Fruit fly (Drosophila melanogaster) whole organism, embryonic: ENCODE measurements around the gene CG13369.

Experiments
- Awh ChIP-seq: fragments of 200-800 bp; sonication (Bioruptor generic); IDR thresholded peaks from 2 replicates; pipeline ENCODE4, ENCODE4 v1.3.6; 2022; ENCODE audit warnings: missing biosample characterization, missing genetic modification characterization
- Bdp1 ChIP-seq: fragments of 200-800 bp; sonication (Bioruptor generic); optimal IDR thresholded peaks from 3 replicates; lab custom pipeline; 2016; ENCODE audit warnings: missing biosample characterization, missing genetic modification characterization
- C15 ChIP-seq: fragments of 200-800 bp; sonication (Bioruptor generic); IDR thresholded peaks from 3 replicates; pipeline ENCODE4 v1.3.6; 2022; ENCODE audit warnings: missing biosample characterization, missing genetic modification characterization
- CG10979 ChIP-seq: fragments of 200-800 bp; sonication (Bioruptor generic); optimal IDR thresholded peaks from 2 replicates; lab custom pipeline; 2018; ENCODE audit warnings: missing biosample characterization, mild to moderate bottlenecking, missing genetic modification characterization, moderate library complexity
- CG12155 ChIP-seq: fragments of 200-800 bp; sonication (Bioruptor generic); optimal IDR thresholded peaks from 3 replicates; lab custom pipeline; 2016; ENCODE audit warnings: missing biosample characterization, missing genetic modification characterization
- CG12659 ChIP-seq: fragments of 200-800 bp; sonication (Bioruptor generic); optimal IDR thresholded peaks from 3 replicates; lab custom pipeline; 2017; ENCODE audit warnings: mild to moderate bottlenecking, missing biosample characterization, missing genetic modification reagents, missing genetic modification characterization
- CG13775 ChIP-seq: fragments of 200-800 bp; sonication (Bioruptor generic); optimal IDR thresholded peaks from 3 replicates; lab custom pipeline; 2017; ENCODE audit warnings: missing biosample characterization, mild to moderate bottlenecking, missing genetic modification characterization
- CG15601 ChIP-seq: fragments of 200-800 bp; sonication (Bioruptor generic); optimal IDR thresholded peaks from 3 replicates; lab custom pipeline; 2019; ENCODE audit warnings: missing biosample characterization, mild to moderate bottlenecking, missing genetic modification characterization, moderate library complexity
- CG17385 ChIP-seq: fragments of 200-800 bp; sonication (Bioruptor generic); optimal IDR thresholded peaks from 3 replicates; lab custom pipeline; 2018; ENCODE audit warnings: missing biosample characterization, mild to moderate bottlenecking, missing genetic modification characterization
- CG17802 ChIP-seq: fragments of 200-800 bp; sonication (Bioruptor generic); optimal IDR thresholded peaks from 2 replicates; lab custom pipeline; 2018; ENCODE audit warnings: missing biosample characterization, mild to moderate bottlenecking, missing genetic modification characterization, moderate library complexity
- CG18262 ChIP-seq: fragments of 200-800 bp; optimal IDR thresholded peaks from 3 replicates; lab custom pipeline; 2019; ENCODE audit warnings: missing biosample characterization, mild to moderate bottlenecking, missing genetic modification characterization, moderate library complexity
- CG2129 ChIP-seq: fragments of 200-800 bp; sonication (Bioruptor generic); IDR thresholded peaks from 2 replicates; pipeline ENCODE4 v1.3.6; 2022; ENCODE audit warnings: missing biosample characterization, missing genetic modification characterization; ENCODE audit not compliant: partially characterized antibody
- CG2712 ChIP-seq: fragments of 200-800 bp; optimal IDR thresholded peaks from 3 replicates; lab custom pipeline; 2019; ENCODE audit warnings: missing biosample characterization, mild to moderate bottlenecking, missing genetic modification characterization, moderate library complexity
- CG3838 ChIP-seq: fragments of 200-800 bp; sonication (Bioruptor generic); optimal IDR thresholded peaks from 3 replicates; lab custom pipeline; 2016; ENCODE audit warnings: missing biosample characterization, missing genetic modification characterization
- CG7372 ChIP-seq: fragments of 200-800 bp; sonication (Bioruptor generic); IDR thresholded peaks from 2 replicates; pipeline ENCODE4 v1.3.6; 2022; ENCODE audit warnings: missing biosample characterization, missing genetic modification characterization
- CG8765 ChIP-seq: fragments of 200-800 bp; sonication (Bioruptor generic); IDR thresholded peaks from 2 replicates; pipeline ENCODE4 v1.3.6; 2022; ENCODE audit warnings: missing biosample characterization, missing genetic modification characterization
- CG8924 ChIP-seq: fragments of 200-800 bp; optimal IDR thresholded peaks from 3 replicates; lab custom pipeline; 2019; ENCODE audit warnings: missing biosample characterization, mild to moderate bottlenecking, missing genetic modification characterization, moderate library complexity
- CG9215 ChIP-seq: fragments of 200-800 bp; sonication (Bioruptor generic); IDR thresholded peaks from 2 replicates; pipeline ENCODE4 v1.3.6; 2022; ENCODE audit warnings: missing biosample characterization, missing genetic modification characterization
- CG9876 ChIP-seq: fragments of 200-800 bp; sonication (Bioruptor generic); optimal IDR thresholded peaks from 2 replicates; lab custom pipeline; 2016; ENCODE audit warnings: missing biosample characterization, missing genetic modification characterization
- Chrac-16 ChIP-seq: fragments of 200-800 bp; sonication (Bioruptor generic); optimal IDR thresholded peaks from 3 replicates; lab custom pipeline; 2016; ENCODE audit warnings: missing biosample characterization, missing genetic modification characterization
- Dref ChIP-seq: fragments of 200-800 bp; sonication (Bioruptor generic); IDR thresholded peaks from 2 replicates; pipeline ENCODE4 v1.3.6; 2022; ENCODE audit warnings: missing biosample characterization, missing genetic modification characterization
- Elba2 ChIP-seq: fragments of 200-800 bp; sonication (Bioruptor generic); optimal IDR thresholded peaks from 3 replicates; lab custom pipeline; 2016; ENCODE audit warnings: missing biosample characterization, missing genetic modification characterization
- Fer3 ChIP-seq: fragments of 200-800 bp; sonication (Bioruptor generic); optimal IDR thresholded peaks from 2 replicates; lab custom pipeline; 2018; ENCODE audit warnings: missing biosample characterization, mild to moderate bottlenecking, missing genetic modification characterization, moderate library complexity
- Gsc ChIP-seq: fragments of 200-800 bp; sonication (Bioruptor generic); IDR thresholded peaks from 2 replicates; pipeline ENCODE4 v1.3.6; 2022; ENCODE audit warnings: missing biosample characterization, missing genetic modification characterization
- H15 ChIP-seq: fragments of 200-800 bp; sonication (Bioruptor generic); IDR thresholded peaks from 3 replicates; pipeline ENCODE4 v1.3.6; 2022; ENCODE audit warnings: missing biosample characterization, missing genetic modification characterization
- HLH3B ChIP-seq: fragments of 200-800 bp; sonication (Bioruptor generic); IDR thresholded peaks from 2 replicates; pipeline ENCODE4 v1.3.6; 2022; ENCODE audit warnings: missing biosample characterization, missing genetic modification characterization
- Hey ChIP-seq: fragments of 200-800 bp; sonication (Bioruptor generic); optimal IDR thresholded peaks from 3 replicates; lab custom pipeline; 2018; ENCODE audit warnings: missing biosample characterization, mild to moderate bottlenecking, missing genetic modification characterization
- Hmr ChIP-seq: fragments of 200-800 bp; sonication (Bioruptor generic); optimal IDR thresholded peaks from 3 replicates; lab custom pipeline; 2017; ENCODE audit warnings: mild to moderate bottlenecking, missing biosample characterization, missing genetic modification reagents, missing genetic modification characterization
- Hr51 ChIP-seq, 2 experiments: fragments of 200-800 bp; sonication (Bioruptor generic); optimal IDR thresholded peaks; 2 replicates in 1 of 2; 3 replicates in 1 of 2; lab custom pipeline; 2016 to 2018; ENCODE audit warnings: missing biosample characterization in 2 of 2, missing genetic modification characterization in 2 of 2, mild to moderate bottlenecking in 1 of 2, moderate library complexity in 1 of 2
- Jarid2 ChIP-seq: fragments of 200-800 bp; sonication (Bioruptor generic); optimal IDR thresholded peaks from 3 replicates; lab custom pipeline; 2017; ENCODE audit warnings: mild to moderate bottlenecking, missing biosample characterization, missing genetic modification reagents, missing genetic modification characterization
- Kr ChIP-seq: fragments of 200-800 bp; sonication (Bioruptor generic); optimal IDR thresholded peaks from 2 replicates; lab custom pipeline; 2017; ENCODE audit warnings: missing biosample characterization, mild to moderate bottlenecking, missing genetic modification characterization
- Lhr ChIP-seq: fragments of 200-800 bp; sonication (Bioruptor generic); optimal IDR thresholded peaks from 3 replicates; lab custom pipeline; 2017; ENCODE audit warnings: mild to moderate bottlenecking, missing biosample characterization, missing genetic modification reagents, missing genetic modification characterization
- Nf-YA ChIP-seq: fragments of 200-800 bp; sonication (Bioruptor generic); IDR thresholded peaks from 2 replicates; pipeline ENCODE4 v1.3.6; 2022; ENCODE audit warnings: missing biosample characterization, missing genetic modification characterization
- Oli ChIP-seq: fragments of 200-800 bp; sonication (Bioruptor generic); optimal IDR thresholded peaks from 2 replicates; lab custom pipeline; 2018; ENCODE audit warnings: missing biosample characterization, mild to moderate bottlenecking, missing genetic modification characterization, moderate library complexity
- Poxn ChIP-seq: fragments of 200-800 bp; sonication (Bioruptor generic); IDR thresholded peaks from 2 replicates; pipeline ENCODE4 v1.3.6; 2022; ENCODE audit warnings: missing biosample characterization, missing genetic modification characterization
- Tbp ChIP-seq: fragments of >200 bp; optimal IDR thresholded peaks from 2 replicates; lab custom pipeline; 2018; ENCODE audit warnings: missing biosample characterization, missing genetic modification characterization
- ase ChIP-seq: fragments of 200-800 bp; sonication (Bioruptor generic); IDR thresholded peaks from 3 replicates; pipeline ENCODE4 v1.3.6; 2022; ENCODE audit warnings: missing biosample characterization, missing genetic modification characterization
- bigmax ChIP-seq: fragments of 200-800 bp; sonication (Bioruptor generic); optimal IDR thresholded peaks from 2 replicates; lab custom pipeline; 2018; ENCODE audit warnings: missing biosample characterization, mild to moderate bottlenecking, missing genetic modification characterization
- chm ChIP-seq: fragments of 200-800 bp; sonication (Bioruptor generic); IDR thresholded peaks from 2 replicates; pipeline ENCODE4 v1.3.6; 2022; ENCODE audit warnings: missing biosample characterization, missing genetic modification characterization
- crol ChIP-seq: fragments of 200-800 bp; sonication (Bioruptor generic); IDR thresholded peaks from 2 replicates; pipeline ENCODE4 v1.3.6; 2022; ENCODE audit warnings: missing biosample characterization, missing genetic modification characterization
- ken ChIP-seq: fragments of 200-800 bp; sonication (Bioruptor generic); IDR thresholded peaks from 3 replicates; pipeline ENCODE4 v1.3.6; 2022; ENCODE audit warnings: missing biosample characterization, missing genetic modification characterization
- mam ChIP-seq: fragments of 200-800 bp; sonication (Bioruptor generic); optimal IDR thresholded peaks from 3 replicates; lab custom pipeline; 2016; ENCODE audit warnings: missing biosample characterization, missing genetic modification characterization
- org-1 ChIP-seq: fragments of 200-800 bp; sonication (Bioruptor generic); optimal IDR thresholded peaks from 2 replicates; lab custom pipeline; 2017; ENCODE audit warnings: missing biosample characterization, missing genetic modification characterization
- pita ChIP-seq: fragments of 200-800 bp; sonication (Bioruptor generic); optimal IDR thresholded peaks from 2 replicates; lab custom pipeline; 2017; ENCODE audit warnings: missing biosample characterization, mild to moderate bottlenecking, missing genetic modification characterization
- pzg ChIP-seq: fragments of 200-800 bp; sonication (Bioruptor generic); optimal IDR thresholded peaks from 3 replicates; lab custom pipeline; 2018; ENCODE audit warnings: missing biosample characterization, mild to moderate bottlenecking, missing genetic modification characterization, moderate library complexity
- sd ChIP-seq: fragments of 200-800 bp; sonication (Bioruptor generic); optimal IDR thresholded peaks from 3 replicates; lab custom pipeline; 2018; ENCODE audit warnings: missing biosample characterization, mild to moderate bottlenecking, missing genetic modification characterization, moderate library complexity
- shn ChIP-seq: fragments of 200-800 bp; sonication (Bioruptor generic); optimal IDR thresholded peaks from 3 replicates; lab custom pipeline; 2016; ENCODE audit warnings: missing biosample characterization, missing genetic modification characterization
- tap ChIP-seq: fragments of 200-800 bp; optimal IDR thresholded peaks from 3 replicates; lab custom pipeline; 2019; ENCODE audit warnings: missing biosample characterization, mild to moderate bottlenecking, missing genetic modification characterization, moderate library complexity
- toy ChIP-seq: fragments of 200-800 bp; sonication (Bioruptor generic); IDR thresholded peaks from 2 replicates; pipeline ENCODE4 v1.3.6; 2022; ENCODE audit warnings: missing biosample characterization, missing genetic modification characterization
- twi ChIP-seq: fragments of 200-800 bp; optimal IDR thresholded peaks from 2 replicates; lab custom pipeline; 2019; ENCODE audit warnings: missing biosample characterization, mild to moderate bottlenecking, missing genetic modification characterization, moderate library complexity

Gene CG13369

DNA sequence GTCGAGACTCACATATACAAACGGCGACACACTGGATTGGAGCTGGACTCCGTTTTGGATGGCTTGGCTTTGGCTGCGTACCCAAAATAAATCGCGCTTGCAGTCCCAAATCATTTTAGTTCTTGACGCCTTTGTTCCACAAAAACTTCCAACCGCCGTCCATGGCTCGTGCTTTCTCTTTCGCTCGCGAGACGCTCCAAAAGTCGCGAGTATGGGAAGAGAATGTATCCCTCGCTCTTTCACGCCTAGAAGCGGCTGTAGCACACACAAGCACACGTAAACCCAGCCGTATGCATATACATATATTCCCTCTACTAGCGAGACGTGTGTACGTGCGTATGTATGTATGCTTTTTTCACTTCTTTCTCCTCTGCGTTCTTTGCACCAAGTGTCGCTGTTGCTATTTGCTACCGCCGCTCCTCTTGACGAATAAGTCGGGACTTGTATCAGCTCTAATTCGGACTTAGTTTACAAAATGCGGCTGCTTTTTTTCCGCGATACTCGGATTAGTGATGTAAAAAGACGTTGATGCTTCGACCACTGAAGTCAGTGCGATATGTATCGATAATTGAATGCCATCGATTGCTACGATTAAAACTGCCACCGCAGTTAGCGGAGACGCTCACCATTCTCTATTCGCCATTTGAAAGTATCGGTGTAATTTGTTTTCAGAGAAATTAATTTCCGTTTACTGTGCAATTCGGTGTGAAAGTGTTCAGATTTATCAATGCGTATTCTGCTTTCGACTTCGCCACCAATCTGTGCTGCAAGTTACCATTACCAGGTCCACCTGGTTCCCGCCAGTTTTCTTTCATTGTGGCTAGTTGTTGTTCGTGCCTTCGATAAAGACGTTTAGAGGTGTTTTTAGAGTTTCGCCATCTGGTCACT is 32.5 kb downstream of the CG13369 start, which contains the start of the genes Hmt4-20 and SkpA (continued):
- TF ChIP-seq crol (no peak), CG18262 (tag; lab: Kevin White, UChicago) (no peak), H15 (GFP tag; lab: Robert Waterston, UW) (no peak), Hmr (peak; percentile 14), shn (GFP tag; lab: Kevin White, UChicago) (no peak), Elba2 (GFP tag; lab: Kevin White, UChicago) (no peak), Tbp (no peak), Poxn (GFP tag; lab: Robert Waterston, UW) (no peak), Gsc (GFP tag; lab: Robert Waterston, UW) (no peak), Fer3 (tag; lab: Kevin White, UChicago) (no peak), CG8765 (no peak), Kr (no peak), ase (no peak), Nf-YA (no peak), HLH3B (GFP tag; lab: Robert Waterston, UW) (no peak), Bdp1 (GFP tag; lab: Kevin White, UChicago) (no peak), CG17385 (GFP tag; lab: Kevin White, UChicago) (no peak), Oli (tag; lab: Kevin White, UChicago) (no peak), Dref (GFP tag; lab: Robert Waterston, UW) (peak; percentile 90), CG3838 (no peak), CG13775 (GFP tag; lab: Kevin White, UChicago) (peak; percentile 13), CG8924 (tag; lab: Kevin White, UChicago) (no peak), pita (GFP tag; lab: Kevin White, UChicago) (peak; percentile 78), CG2712 (tag; lab: Kevin White, UChicago) (peak; percentile 23), Hey (tag; lab: Kevin White, UChicago) (no peak), CG9215 (no peak), Lhr (peak; percentile 57), CG9876 (GFP tag; lab: Kevin White, UChicago) (no peak), CG12659 (GFP tag; lab: Kevin White, UChicago) (peak; percentile 68), org-1 (no peak), CG2129 (GFP tag; lab: Robert Waterston, UW) (peak; percentile 90), twi (tag; lab: Kevin White, UChicago) (no peak), pzg (GFP tag; lab: Kevin White, UChicago) (peak; percentile 88), mam (GFP tag; lab: Kevin White, UChicago) (peak; percentile 15), toy (GFP tag; lab: Robert Waterston, UW) (no peak), CG15601 (tag; lab: Kevin White, UChicago) (peak; percentile 5), bigmax (GFP tag; lab: Kevin White, UChicago) (no peak), CG17802 (tag; lab: Kevin White, UChicago) (no peak), chm (GFP tag; lab: Robert Waterston, UW) (no peak), sd (no peak), Awh (GFP tag; lab: Robert Waterston, UW) (no peak), Jarid2 (no peak), CG7372 (GFP tag; lab: Robert Waterston, UW) (no peak), C15 (no peak), tap (tag; lab: Kevin White, UChicago) (no peak), CG10979 (tag; lab: Kevin White, UChicago) (no peak), ken (0 out of 3 replicates have a peak, but pooled peaks have one; percentile 16), CG12155 (peak; percentile 18), Chrac-16 (GFP tag; lab: Kevin White, UChicago) (no peak), Hr51 (GFP tag; optimal IDR thresholded peaks at IDR 0.05; lab: Kevin White, UChicago) (no peak)
